Worm (Caenorhabditis elegans): ENCODE data around the gene F56H9.8.

ce11 chrV:12673745-12674144 lies 29.1 kb downstream of the F56H9.8 start:
- TF ChIP-seq ama-1 (optimal IDR thresholded peaks at IDR 0.05): no peak
- no peak for TF ChIP-seq ets-4 (tag; optimal IDR thresholded peaks at IDR 0.05)
- TF ChIP-seq F13H6.1 (tag; optimal IDR thresholded peaks at IDR 0.05): no peak
- no peak for TF ChIP-seq sox-4 (tag; optimal IDR thresholded peaks at IDR 0.05)
- no peak for TF ChIP-seq lin-11 (tag; optimal IDR thresholded peaks at IDR 0.05)
- TF ChIP-seq ceh-14 (tag; optimal IDR thresholded peaks at IDR 0.05): no peak
- no peak for TF ChIP-seq elt-2 (tag; optimal IDR thresholded peaks at IDR 0.05)
- no peak for TF ChIP-seq sox-2 (GFP tag; IDR thresholded peaks at IDR 0.05)
- no peak for TF ChIP-seq ceh-48 (tag; optimal IDR thresholded peaks at IDR 0.05)
- TF ChIP-seq hlh-15 (tag; optimal IDR thresholded peaks at IDR 0.05): no peak
- TF ChIP-seq dve-1 (tag; optimal IDR thresholded peaks at IDR 0.05): no peak
